Fruit fly (Drosophila melanogaster): Measurements from ENCODE around the gene dob.

DNA sequence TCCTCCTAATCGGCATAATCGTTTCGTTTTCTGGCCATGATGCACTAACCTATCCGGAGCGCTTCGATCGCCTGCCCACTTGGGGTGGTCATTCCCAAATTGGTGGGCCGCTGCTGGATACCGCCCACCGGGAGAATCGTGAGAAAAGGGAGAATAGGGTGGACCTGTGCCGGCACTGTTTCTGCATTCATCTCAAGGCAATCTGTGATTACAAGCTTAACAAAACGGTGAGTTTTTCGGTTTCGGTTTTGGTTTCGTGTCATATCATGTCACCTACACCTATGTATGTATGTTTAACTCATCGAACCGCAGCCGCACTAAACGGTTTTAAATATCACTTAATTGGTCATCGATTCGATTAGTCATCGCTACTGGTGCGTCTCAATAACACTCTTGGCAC is 42.1 kb upstream of the dob start:
- no peak for TF ChIP-seq CTCF (optimal IDR thresholded peaks at IDR 0.05)
- TF ChIP-seq CG8478 (optimal IDR thresholded peaks at IDR 0.05) = no peak

Measured in S2 (cell line).